Worm (Caenorhabditis elegans): ENCODE data around the gene D2023.6.

Gene D2023.6

DNA sequence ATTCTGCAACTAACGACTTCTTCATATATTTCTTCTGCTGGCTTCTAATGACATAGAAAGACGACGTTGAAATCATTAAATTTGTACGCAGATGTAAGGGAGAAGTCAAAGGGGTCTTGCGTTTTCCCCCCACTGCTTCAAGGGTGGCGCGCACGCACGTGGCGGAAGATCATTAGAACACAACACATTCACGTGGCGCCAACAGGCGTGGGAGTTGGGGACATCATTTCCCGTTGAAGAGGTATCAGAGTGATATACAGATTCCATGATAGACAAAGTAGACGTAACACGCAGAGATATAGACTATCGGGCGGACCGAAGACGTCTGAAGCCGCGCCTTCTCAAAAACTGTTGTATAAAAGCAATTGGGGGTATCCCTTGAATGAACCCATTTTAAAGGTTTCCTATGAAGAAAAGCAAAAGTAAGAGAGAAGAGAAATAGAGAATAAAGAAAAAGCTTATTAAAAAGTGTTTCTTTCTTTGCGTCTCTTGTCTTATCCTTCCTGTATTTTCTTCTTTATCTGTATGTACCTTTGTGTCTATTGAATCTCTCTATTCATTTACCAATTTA is 27.8 kb upstream of the D2023.6 start (continued):
- TF ChIP-seq ceh-44 (GFP tag; IDR thresholded peaks at IDR 0.05): no peak
- TF ChIP-seq hmg-1.1 (GFP tag; IDR thresholded peaks at IDR 0.05): 0 out of 2 replicates have a peak, but pooled peaks have one; percentile 34
- no peak for TF ChIP-seq arid-1 (GFP tag; conservative IDR thresholded peaks at IDR 0.05)
- TF ChIP-seq madf-9 (GFP tag; conservative IDR thresholded peaks at IDR 0.05): no peak
- no peak; the same call in 1 of the 2 replicates for TF ChIP-seq lin-1 (GFP tag; IDR thresholded peaks at IDR 0.05)
- peak; percentile 30 for TF ChIP-seq rbr-2 (tag; optimal IDR thresholded peaks at IDR 0.05)
- TF ChIP-seq lin-13 (GFP tag; optimal IDR thresholded peaks at IDR 0.05): no peak
- TF ChIP-seq dmd-8 (GFP tag; IDR thresholded peaks at IDR 0.05): no peak
- TF ChIP-seq mxl-3 (GFP tag; optimal IDR thresholded peaks at IDR 0.05): peak; percentile 99
- TF ChIP-seq skn-1 (tag; optimal IDR thresholded peaks at IDR 0.05): no peak
- no peak for TF ChIP-seq D1046.2 (GFP tag; IDR thresholded peaks at IDR 0.05)
- TF ChIP-seq ceh-32 (tag; optimal IDR thresholded peaks at IDR 0.05; ENCODE audit: poor library complexity): no peak
- no peak for TF ChIP-seq F37D6.2 (tag; optimal IDR thresholded peaks at IDR 0.05)
- TF ChIP-seq tag-97 (GFP tag; IDR thresholded peaks at IDR 0.05): no peak
- TF ChIP-seq zag-1 (tag; optimal IDR thresholded peaks at IDR 0.05): no peak
- no peak for TF ChIP-seq attf-4 (tag; optimal IDR thresholded peaks at IDR 0.05)
- TF ChIP-seq tra-1 (GFP tag; IDR thresholded peaks at IDR 0.05): peak; percentile 74

ce11 chrV:11800486-11800885 is 26.7 kb upstream of the D2023.6 start:
- TF ChIP-seq F49E8.2 (tag; optimal IDR thresholded peaks at IDR 0.05; ENCODE audit: borderline replicate concordance): no peak
- TF ChIP-seq dve-1 (tag; optimal IDR thresholded peaks at IDR 0.05; ENCODE audit: insufficient read depth): peak; percentile 1
- TF ChIP-seq dmd-6 (GFP tag; IDR thresholded peaks at IDR 0.05): no peak
- no peak for TF ChIP-seq daf-12 (tag; optimal IDR thresholded peaks at IDR 0.05)
- no peak for TF ChIP-seq ama-1 (optimal IDR thresholded peaks at IDR 0.05)
- no peak for TF ChIP-seq nhr-10 (tag; optimal IDR thresholded peaks at IDR 0.05)
- peak; percentile 56 for TF ChIP-seq nhr-48 (tag; optimal IDR thresholded peaks at IDR 0.05)
- no peak for TF ChIP-seq jun-1 (tag; optimal IDR thresholded peaks at IDR 0.05)
- no peak for TF ChIP-seq egl-27 (tag; optimal IDR thresholded peaks at IDR 0.05)
- TF ChIP-seq hlh-30 (tag; optimal IDR thresholded peaks at IDR 0.05; ENCODE audit: insufficient read depth): no peak
- TF ChIP-seq ceh-28 (tag; optimal IDR thresholded peaks at IDR 0.05): no peak
- TF ChIP-seq ztf-11 (tag; optimal IDR thresholded peaks at IDR 0.05): no peak
- no peak for TF ChIP-seq Y105C5A.15 (GFP tag; IDR thresholded peaks at IDR 0.05)
- TF ChIP-seq mdl-1 (tag; optimal IDR thresholded peaks at IDR 0.05): peak in 1 of 2 experiments; percentile 17
- no peak for TF ChIP-seq nhr-25 (tag; optimal IDR thresholded peaks at IDR 0.05; ENCODE audit: borderline replicate concordance, insufficient read depth)
- no peak for TF ChIP-seq Y48G9A.11 (GFP tag; IDR thresholded peaks at IDR 0.05)
- no peak for TF ChIP-seq tag-97 (GFP tag; IDR thresholded peaks at IDR 0.05)
- TF ChIP-seq ceh-44 (GFP tag; IDR thresholded peaks at IDR 0.05): no peak
- TF ChIP-seq hlh-11 (tag; optimal IDR thresholded peaks at IDR 0.05): peak; percentile 20
- TF ChIP-seq R02D3.7 (tag; optimal IDR thresholded peaks at IDR 0.05): no peak
- TF ChIP-seq lin-13 (GFP tag; optimal IDR thresholded peaks at IDR 0.05): no peak
- TF ChIP-seq dpl-1 (GFP tag; optimal IDR thresholded peaks at IDR 0.05): no peak
- TF ChIP-seq aha-1 (tag): no peak
- no peak for TF ChIP-seq aly-2 (tag; optimal IDR thresholded peaks at IDR 0.05)
- TF ChIP-seq unc-39 (tag; optimal IDR thresholded peaks at IDR 0.05): no peak
- TF ChIP-seq nhr-111 (GFP tag; optimal IDR thresholded peaks at IDR 0.05): no peak
- no peak for TF ChIP-seq fkh-10 (GFP tag; optimal IDR thresholded peaks at IDR 0.05)
- no peak for TF ChIP-seq F44E2.7 (GFP tag; IDR thresholded peaks at IDR 0.05)
- no peak for TF ChIP-seq arid-1 (GFP tag; conservative IDR thresholded peaks at IDR 0.05)
- TF ChIP-seq set-16 (GFP tag; IDR thresholded peaks at IDR 0.05): no peak
- TF ChIP-seq unc-62 (GFP tag; optimal IDR thresholded peaks at IDR 0.05 in 1 of 2): no peak
- TF ChIP-seq unc-62 (tag; optimal IDR thresholded peaks at IDR 0.05): no peak
- no peak for TF ChIP-seq lin-39 (tag; optimal IDR thresholded peaks at IDR 0.05)
- TF ChIP-seq nhr-11 (tag; optimal IDR thresholded peaks at IDR 0.05): no peak
- TF ChIP-seq sdz-12 (GFP tag; optimal IDR thresholded peaks at IDR 0.05): no peak
- TF ChIP-seq nhr-6 (tag; optimal IDR thresholded peaks at IDR 0.05): no peak
- no peak for TF ChIP-seq dmd-9 (GFP tag; IDR thresholded peaks at IDR 0.05)
- TF ChIP-seq zfp-2 (tag; optimal IDR thresholded peaks at IDR 0.05): no peak
